Worm (Caenorhabditis elegans): ENCODE data around the gene bud-31.

The bud-31 gene

DNA sequence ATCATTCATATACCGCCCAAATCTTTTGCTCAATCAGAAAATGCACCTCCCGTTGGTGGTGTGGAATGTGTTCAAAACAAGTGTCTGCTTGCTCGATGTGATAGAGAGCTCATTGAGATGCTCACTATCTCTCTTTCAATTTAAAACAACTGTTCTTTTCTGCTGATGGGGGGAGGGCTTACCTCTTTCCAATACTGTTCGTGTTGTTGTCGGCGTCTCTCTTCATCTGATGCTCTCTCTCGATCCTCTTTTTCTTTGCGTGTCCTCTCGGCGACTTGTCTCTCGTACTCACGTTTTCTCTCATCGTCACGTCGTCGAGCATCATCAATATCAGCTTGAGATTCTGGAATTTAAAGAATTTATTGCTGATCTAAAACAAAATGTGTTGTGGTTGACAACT is 45.7 kb upstream of the bud-31 start:
- peak in 1 of 2 experiments; percentile 93 for TF ChIP-seq daf-16 (GFP tag; optimal IDR thresholded peaks at IDR 0.05)
- TF ChIP-seq daf-16 (tag; optimal IDR thresholded peaks at IDR 0.05), result no peak
- TF ChIP-seq pqm-1 (tag; optimal IDR thresholded peaks at IDR 0.05), result no peak
- peak; percentile 7 for TF ChIP-seq hlh-30 (tag; optimal IDR thresholded peaks at IDR 0.05; ENCODE audit: insufficient read depth)
- no peak for TF ChIP-seq snpc-1.2 (GFP tag; IDR thresholded peaks at IDR 0.05)
- TF ChIP-seq nhr-11 (tag; optimal IDR thresholded peaks at IDR 0.05), result peak; percentile 59

ce11 chrIII:9740663-9741062 is 44.3 kb upstream of the bud-31 start:
- peak in 1 of 2 experiments; percentile 28 for TF ChIP-seq lsy-2 (tag; optimal IDR thresholded peaks at IDR 0.05)
- TF ChIP-seq cey-2 (tag; optimal IDR thresholded peaks at IDR 0.05; ENCODE audit: borderline replicate concordance, insufficient read depth), result no peak
- peak in 1 of 2 experiments; percentile 87 for TF ChIP-seq unc-62 (GFP tag; optimal IDR thresholded peaks at IDR 0.05 in 1 of 2)
- TF ChIP-seq unc-62 (tag; optimal IDR thresholded peaks at IDR 0.05), result no peak
- TF ChIP-seq zip-11 (GFP tag; IDR thresholded peaks at IDR 0.05), result no peak
- TF ChIP-seq nhr-28 (tag; optimal IDR thresholded peaks at IDR 0.05), result peak; percentile 15

ce11 chrIII:9738954-9739353 is 42.6 kb upstream of the bud-31 start, which contains the start of gene hlh-4:
Gene hlh-4 (minus strand): TSS chrIII:9739054.
- TF ChIP-seq ceh-20 (GFP tag; IDR thresholded peaks at IDR 0.05), result no peak
- no peak for TF ChIP-seq vab-7 (GFP tag; IDR thresholded peaks at IDR 0.05)
- no peak for TF ChIP-seq F44E2.7 (GFP tag; IDR thresholded peaks at IDR 0.05)
- TF ChIP-seq sdz-12 (GFP tag; optimal IDR thresholded peaks at IDR 0.05), result no peak
- TF ChIP-seq nhr-77 (tag; optimal IDR thresholded peaks at IDR 0.05), result no peak

DNA sequence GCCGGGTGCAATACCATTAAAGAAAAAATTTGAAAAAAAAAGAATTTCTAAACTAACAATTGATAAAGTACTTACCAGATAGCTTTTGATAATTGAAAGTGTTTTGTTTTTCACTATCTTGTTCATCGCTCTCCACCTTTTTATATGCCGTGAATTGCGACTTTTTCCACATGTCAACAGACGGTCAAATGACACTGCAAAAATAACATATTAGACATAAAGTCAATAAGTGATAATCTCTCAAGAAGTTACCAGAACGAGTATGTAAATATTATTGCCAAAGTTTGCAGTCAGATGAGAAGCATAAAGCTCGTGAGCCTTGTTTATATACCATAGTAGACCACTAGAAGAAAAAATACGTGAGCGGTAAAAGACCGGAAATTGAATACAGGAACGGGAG is 39.5 kb upstream of the bud-31 start, which contains the start of gene dao-6:
Gene dao-6, minus strand, starts transcription at position 345 of the 400 bp plus-strand sequence.
- TF ChIP-seq daf-16 (GFP tag; optimal IDR thresholded peaks at IDR 0.05), result no peak
- TF ChIP-seq daf-16 (tag; optimal IDR thresholded peaks at IDR 0.05), result peak; percentile 62
- TF ChIP-seq skn-1 (tag; optimal IDR thresholded peaks at IDR 0.05), result no peak

ce11 chrIII:9734030-9734429 is 37.7 kb upstream of the bud-31 start:
- no peak for TF ChIP-seq set-16 (GFP tag; IDR thresholded peaks at IDR 0.05)
- no peak for TF ChIP-seq zfp-2 (tag; optimal IDR thresholded peaks at IDR 0.05)
- no peak for TF ChIP-seq madf-9 (GFP tag; conservative IDR thresholded peaks at IDR 0.05)
- no peak for TF ChIP-seq F44E2.7 (GFP tag; IDR thresholded peaks at IDR 0.05)
- no peak for TF ChIP-seq mxl-2 (GFP tag; conservative IDR thresholded peaks at IDR 0.05)
- TF ChIP-seq daf-19 (GFP tag; conservative IDR thresholded peaks at IDR 0.05), result no peak
- no peak for TF ChIP-seq hmg-1.1 (GFP tag; IDR thresholded peaks at IDR 0.05)
- no peak for TF ChIP-seq zfp-3 (GFP tag; conservative IDR thresholded peaks at IDR 0.05)
- no peak for TF ChIP-seq ZK337.2 (GFP tag; IDR thresholded peaks at IDR 0.05)
- TF ChIP-seq F26F4.8 (GFP tag; conservative IDR thresholded peaks at IDR 0.05), result no peak
- no peak for TF ChIP-seq pha-4 (GFP tag; IDR thresholded peaks at IDR 0.05)
- TF ChIP-seq pha-4 (tag; optimal IDR thresholded peaks at IDR 0.05), result no peak
- TF ChIP-seq ama-1 (optimal IDR thresholded peaks at IDR 0.05), result no peak
- TF ChIP-seq arid-1 (GFP tag; conservative IDR thresholded peaks at IDR 0.05), result no peak
- no peak for TF ChIP-seq saeg-2 (GFP tag; IDR thresholded peaks at IDR 0.05)
- TF ChIP-seq ztf-11 (tag; optimal IDR thresholded peaks at IDR 0.05), result no peak
- no peak for TF ChIP-seq attf-4 (tag; optimal IDR thresholded peaks at IDR 0.05)
- TF ChIP-seq nhr-42 (GFP tag; IDR thresholded peaks at IDR 0.05), result no peak
- no peak for TF ChIP-seq mes-2 (tag; optimal IDR thresholded peaks at IDR 0.05; ENCODE audit: poor library complexity, severe bottlenecking)
- no peak for TF ChIP-seq daf-12 (tag; optimal IDR thresholded peaks at IDR 0.05)
- no peak for TF ChIP-seq Y105C5A.15 (GFP tag; IDR thresholded peaks at IDR 0.05)
